Fruit fly (Drosophila melanogaster) whole organism, pupa: ENCODE measurements around the gene Slh.

Source experiments
- CG12605 ChIP-seq: fragments of 200-800 bp; sonication (Bioruptor generic); IDR thresholded peaks from 2 replicates; pipeline ENCODE4 v1.3.6; 2022; ENCODE audit warnings: missing biosample characterization, missing genetic modification characterization
- CG8301 ChIP-seq: fragments of 200-800 bp; sonication (Bioruptor generic); optimal IDR thresholded peaks from 2 replicates; lab custom pipeline; 2018; ENCODE audit warnings: missing biosample characterization, mild to moderate bottlenecking, missing genetic modification characterization
- Ets98B ChIP-seq: fragments of 200-800 bp; sonication (Bioruptor generic); IDR thresholded peaks from 2 replicates; pipeline ENCODE4 v1.3.6; 2022; ENCODE audit warnings: missing biosample characterization, missing genetic modification characterization

DNA sequence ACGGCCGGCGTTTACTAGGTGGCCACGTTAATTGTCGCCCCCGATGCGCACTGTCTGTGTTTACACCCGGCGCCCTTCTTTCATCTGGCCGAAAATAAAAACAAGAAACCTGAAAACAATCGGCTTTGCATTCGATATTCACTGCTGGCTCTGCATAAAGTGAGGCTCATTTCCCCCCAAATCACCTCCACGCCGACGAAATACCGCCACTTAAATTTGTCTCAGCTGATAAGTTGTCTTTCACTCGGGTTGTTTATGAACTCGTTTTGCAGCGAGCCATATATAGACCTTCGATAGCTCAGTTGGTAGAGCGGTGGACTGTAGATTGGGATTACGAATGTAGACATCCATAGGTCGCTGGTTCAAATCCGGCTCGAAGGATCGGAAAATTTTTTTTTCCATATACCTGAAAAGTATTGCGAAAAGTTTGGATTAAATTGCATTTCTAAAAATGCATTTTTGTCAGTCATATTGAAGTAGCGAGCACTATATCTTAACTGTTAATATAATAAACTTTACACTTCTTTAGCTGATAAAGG is 30.1 kb downstream of the Slh start:
- no peak for TF ChIP-seq CG12605 (GFP tag; lab: Robert Waterston, UW)
- no peak for TF ChIP-seq CG8301 (tag; lab: Kevin White, UChicago)
- no peak for TF ChIP-seq Ets98B (GFP tag; lab: Robert Waterston, UW)
